Worm (Caenorhabditis elegans) whole organism, L2 larva: ENCODE data around the gene str-77.

Experiments used
- C34F6.9 ChIP-seq: fragments of 150-350 bp; optimal IDR thresholded peaks from 2 replicates; lab custom pipeline; 2014; ENCODE audit warnings: missing biosample characterization, missing genetic modification characterization
- R02D3.7 ChIP-seq: fragments of 150-350 bp; optimal IDR thresholded peaks from 2 replicates; lab custom pipeline; 2014; ENCODE audit warnings: missing biosample characterization, missing genetic modification characterization
- Y55F3AM.14 ChIP-seq: fragments of 200-800 bp; sonication (Bioruptor generic); optimal IDR thresholded peaks from 2 replicates; lab custom pipeline; 2018; ENCODE audit warnings: mild to moderate bottlenecking, missing genetic modification characterization, missing compliant biosample characterization
- ZK546.5 ChIP-seq: sonication (generic microtip); optimal IDR thresholded peaks from 2 replicates; lab custom pipeline; 2017; ENCODE audit warnings: missing biosample characterization, missing genetic modification characterization
- alr-1 ChIP-seq: fragments of 150-350 bp; optimal IDR thresholded peaks from 2 replicates; lab custom pipeline; 2014; ENCODE audit warnings: missing biosample characterization, missing genetic modification characterization
- aly-2 ChIP-seq: fragments of 150-350 bp; optimal IDR thresholded peaks from 2 replicates; lab custom pipeline; 2014; ENCODE audit warnings: missing biosample characterization, missing genetic modification characterization
- ama-1 ChIP-seq: fragments of 150-350 bp; optimal IDR thresholded peaks from 2 replicates; lab custom pipeline; 2018; ENCODE audit warnings: inconsistent platforms
- ceh-16 ChIP-seq: fragments of 150-350 bp; optimal IDR thresholded peaks from 2 replicates; lab custom pipeline; 2014; ENCODE audit warnings: missing biosample characterization, missing genetic modification characterization
- ceh-82 ChIP-seq: fragments of 150-350 bp; optimal IDR thresholded peaks from 2 replicates; lab custom pipeline; 2014; ENCODE audit warnings: missing biosample characterization, missing genetic modification characterization
- dmd-4 ChIP-seq: sonication (generic microtip); optimal IDR thresholded peaks from 2 replicates; lab custom pipeline; 2017; ENCODE audit warnings: missing biosample characterization, missing genetic modification characterization
- egl-27 ChIP-seq: sonication (generic microtip); optimal IDR thresholded peaks from 3 replicates; lab custom pipeline; 2017; ENCODE audit warnings: missing biosample characterization, missing genetic modification reagents, missing genetic modification characterization
- elt-1 ChIP-seq: fragments of 150-350 bp; optimal IDR thresholded peaks from 2 replicates; lab custom pipeline; 2014; ENCODE audit warnings: missing biosample characterization, missing genetic modification characterization
- fos-1 ChIP-seq: fragments of 150-350 bp; optimal IDR thresholded peaks from 2 replicates; lab custom pipeline; 2014; ENCODE audit warnings: missing biosample characterization, missing genetic modification characterization
- gmeb-1 ChIP-seq: fragments of 150-350 bp; optimal IDR thresholded peaks from 2 replicates; lab custom pipeline; 2014; ENCODE audit warnings: missing biosample characterization, missing genetic modification characterization
- lin-11 ChIP-seq: fragments of 150-350 bp; sonication (generic microtip); optimal IDR thresholded peaks from 2 replicates; lab custom pipeline; 2014; ENCODE audit warnings: missing biosample characterization, missing genetic modification characterization, inconsistent platforms, mixed read lengths
- lsy-2 ChIP-seq, 2 experiments: fragments of 150-350 bp in 1 of 2; sonication (generic microtip) in 1 of 2; optimal IDR thresholded peaks; 2 replicates each; lab custom pipeline; 2014 to 2017; ENCODE audit warnings: missing biosample characterization in 2 of 2, missing genetic modification characterization in 2 of 2
- mab-5 ChIP-seq: fragments of 150-350 bp; optimal IDR thresholded peaks from 2 replicates; lab custom pipeline; 2014; ENCODE audit warnings: missing biosample characterization, missing genetic modification characterization
- mbf-1 ChIP-seq: sonication (generic microtip); optimal IDR thresholded peaks from 2 replicates; lab custom pipeline; 2017; ENCODE audit warnings: missing biosample characterization, missing genetic modification characterization
- mdl-1 ChIP-seq, 2 experiments: fragments of 150-350 bp in 1 of 2; sonication (generic microtip) in 1 of 2; optimal IDR thresholded peaks; 2 replicates each; lab custom pipeline; 2017; ENCODE audit warnings: missing biosample characterization in 2 of 2, missing genetic modification characterization in 2 of 2
- nhr-10 ChIP-seq: sonication (generic microtip); optimal IDR thresholded peaks from 2 replicates; lab custom pipeline; 2017; ENCODE audit warnings: missing biosample characterization, missing genetic modification characterization
- nhr-11 ChIP-seq: fragments of 150-350 bp; optimal IDR thresholded peaks from 2 replicates; lab custom pipeline; 2014; ENCODE audit warnings: missing biosample characterization, missing genetic modification characterization
- nhr-129 ChIP-seq: fragments of 150-350 bp; optimal IDR thresholded peaks from 2 replicates; lab custom pipeline; 2014; ENCODE audit warnings: missing biosample characterization, missing genetic modification characterization
- nhr-21 ChIP-seq: fragments of 150-350 bp; optimal IDR thresholded peaks from 2 replicates; lab custom pipeline; 2014; ENCODE audit warnings: missing biosample characterization, missing genetic modification characterization
- nhr-23 ChIP-seq: fragments of 150-350 bp; optimal IDR thresholded peaks from 2 replicates; lab custom pipeline; 2014; ENCODE audit warnings: missing biosample characterization, missing genetic modification reagents, missing genetic modification characterization
- nhr-237 ChIP-seq: fragments of 150-350 bp; optimal IDR thresholded peaks from 2 replicates; lab custom pipeline; 2014; ENCODE audit warnings: missing biosample characterization, missing genetic modification characterization
- nhr-25 ChIP-seq: fragments of 150-350 bp; sonication (generic microtip); optimal IDR thresholded peaks from 3 replicates; lab custom pipeline; 2014; ENCODE audit warnings: missing biosample characterization, missing genetic modification characterization
- nhr-77 ChIP-seq: fragments of 150-350 bp; optimal IDR thresholded peaks from 2 replicates; lab custom pipeline; 2014; ENCODE audit warnings: missing biosample characterization, missing genetic modification characterization
- peb-1 ChIP-seq: fragments of 150-350 bp; optimal IDR thresholded peaks from 2 replicates; lab custom pipeline; 2014; ENCODE audit warnings: missing biosample characterization, missing genetic modification characterization
- skn-1 ChIP-seq: sonication (generic microtip); optimal IDR thresholded peaks from 2 replicates; lab custom pipeline; 2017; ENCODE audit warnings: missing biosample characterization, missing genetic modification characterization
- sma-9 ChIP-seq, 2 experiments: fragments of 150-350 bp in 1 of 2; sonication (generic microtip) in 1 of 2; optimal IDR thresholded peaks; 2 replicates each; lab custom pipeline; 2014 to 2016; ENCODE audit warnings: missing genetic modification characterization in 2 of 2, mild to moderate bottlenecking in 1 of 2, missing biosample characterization in 1 of 2, missing compliant biosample characterization in 1 of 2, missing genetic modification reagents in 1 of 2, moderate library complexity in 1 of 2
- snpc-4 ChIP-seq: fragments of 150-350 bp; optimal IDR thresholded peaks from 2 replicates; lab custom pipeline; 2014; ENCODE audit warnings: missing biosample characterization, missing genetic modification characterization
- unc-39 ChIP-seq: fragments of 150-350 bp; optimal IDR thresholded peaks from 2 replicates; lab custom pipeline; 2014; ENCODE audit warnings: missing biosample characterization, missing genetic modification characterization
- unc-55 ChIP-seq: fragments of 150-350 bp; sonication (generic microtip); optimal IDR thresholded peaks from 3 replicates; lab custom pipeline; 2014; ENCODE audit warnings: missing biosample characterization, missing genetic modification reagents, missing genetic modification characterization
- zag-1 ChIP-seq: fragments of 150-350 bp; optimal IDR thresholded peaks from 2 replicates; lab custom pipeline; 2014; ENCODE audit warnings: missing biosample characterization, missing genetic modification characterization

Gene str-77

ce11 chrV:17724704-17725103, 6.0 kb downstream of the str-77 start, which contains the start of gene fat-5:
TSS of gene fat-5 (plus strand) at chrV:17725004.
- TF ChIP-seq ama-1 (lab: Kevin White, UChicago) (no peak), zag-1 (tag; lab: Kevin White, UChicago) (no peak), mbf-1 (tag; lab: Kevin White, UChicago) (no peak), peb-1 (no peak)
- TF ChIP-seq, all 48 proteins: peak for 0

DNA sequence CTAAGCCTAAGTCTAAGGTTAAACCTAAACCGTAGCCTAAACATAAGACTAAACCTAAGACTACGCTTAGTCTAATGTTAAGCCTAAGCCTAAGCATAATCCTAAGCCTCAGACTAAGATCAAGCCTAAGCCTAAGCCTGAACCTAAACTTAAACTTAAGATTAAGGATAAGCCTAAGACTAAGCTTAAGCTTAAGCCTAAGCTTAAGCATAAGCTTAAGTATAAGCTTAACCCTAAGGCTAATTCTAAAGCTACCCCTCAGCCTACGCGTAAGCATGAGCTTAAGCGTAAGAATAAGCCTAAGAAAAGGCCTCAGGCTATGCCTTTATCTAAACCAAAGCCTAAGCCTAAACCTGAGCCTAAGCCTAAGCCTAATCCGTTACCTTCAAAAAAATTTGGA, 9.6 kb downstream of the str-77 start:
- TF ChIP-seq skn-1 (tag; lab: Kevin White, UChicago): no peak
- no peak for TF ChIP-seq fos-1 (tag; lab: Kevin White, UChicago)
- no peak for TF ChIP-seq gmeb-1 (tag; lab: Kevin White, UChicago)
- no peak for TF ChIP-seq zag-1 (tag; lab: Kevin White, UChicago)
- TF ChIP-seq nhr-25 (tag; lab: Kevin White, UChicago): no peak
- TF ChIP-seq nhr-77 (tag; lab: Kevin White, UChicago): no peak
- no peak for TF ChIP-seq mab-5
- no peak for TF ChIP-seq aly-2 (tag; lab: Kevin White, UChicago)
- no peak for TF ChIP-seq nhr-23
- no peak for TF ChIP-seq ceh-82
- TF ChIP-seq elt-1 (tag; lab: Kevin White, UChicago): no peak
- no peak for TF ChIP-seq egl-27 (tag; lab: Kevin White, UChicago)
- no peak for TF ChIP-seq Y55F3AM.14
- no peak for TF ChIP-seq ZK546.5 (tag; lab: Kevin White, UChicago)
- no peak for TF ChIP-seq dmd-4 (tag; lab: Kevin White, UChicago)
- TF ChIP-seq nhr-21: no peak

ce11 chrV:17728757-17729156, 10.0 kb downstream of the str-77 start:
- peak; percentile 8 for TF ChIP-seq nhr-129 (tag; lab: Kevin White, UChicago)
- peak; percentile 37 for TF ChIP-seq mab-5
- peak; percentile 23 for TF ChIP-seq sma-9 (GFP tag; optimal IDR thresholded peaks at IDR 0.05; lab: Kevin White, UChicago)
- no peak for TF ChIP-seq sma-9 (tag; optimal IDR thresholded peaks at IDR 0.05; lab: Kevin White, UChicago)
- TF ChIP-seq snpc-4 (tag; lab: Kevin White, UChicago): no peak

ce11 chrV:17732516-17732915, 13.8 kb downstream of the str-77 start, which contains the start of gene twk-42:
TSS of gene twk-42 (minus strand) at chrV:17732616.
- TF ChIP-seq nhr-10 (tag; lab: Kevin White, UChicago): no peak
- no peak for TF ChIP-seq snpc-4 (tag; lab: Kevin White, UChicago)
- TF ChIP-seq lin-11 (tag; lab: Kevin White, UChicago): no peak
- no peak for TF ChIP-seq nhr-11 (tag; lab: Kevin White, UChicago)
- TF ChIP-seq sma-9 (GFP tag; optimal IDR thresholded peaks at IDR 0.05; lab: Kevin White, UChicago): no peak
- no peak for TF ChIP-seq sma-9 (tag; optimal IDR thresholded peaks at IDR 0.05; lab: Kevin White, UChicago)
- no peak for TF ChIP-seq nhr-237
- TF ChIP-seq peb-1: no peak
- TF ChIP-seq unc-55: no peak
- TF ChIP-seq dmd-4 (tag; lab: Kevin White, UChicago): no peak
- no peak for TF ChIP-seq alr-1 (tag; lab: Kevin White, UChicago)
- no peak for TF ChIP-seq mdl-1 (tag; optimal IDR thresholded peaks at IDR 0.05; lab: Kevin White, UChicago)
- no peak for TF ChIP-seq fos-1 (tag; lab: Kevin White, UChicago)
- TF ChIP-seq unc-39 (tag; lab: Kevin White, UChicago): no peak
- no peak for TF ChIP-seq nhr-129 (tag; lab: Kevin White, UChicago)
- no peak for TF ChIP-seq C34F6.9 (tag; lab: Kevin White, UChicago)
- no peak for TF ChIP-seq R02D3.7 (tag; lab: Kevin White, UChicago)
- no peak for TF ChIP-seq ceh-16 (tag; lab: Kevin White, UChicago)
- TF ChIP-seq lsy-2 (tag; optimal IDR thresholded peaks at IDR 0.05; lab: Kevin White, UChicago): no peak

- TF ChIP-seq ZK546.5 (tag; lab: Kevin White, UChicago) (no peak), elt-1 (tag; lab: Kevin White, UChicago) (no peak)
Observed at ce11 chrV:17739801-17740200, 21.1 kb downstream of the str-77 start, which contains the start of gene cutl-4. TSS of gene cutl-4 (minus strand) at chrV:17739901.
